Worm (Caenorhabditis elegans) whole organism, mixed stage, embryonic: ENCODE results near the gene dct-17.

ENCODE experiments used
- elt-1 ChIP-seq: sonication (generic microtip); optimal IDR thresholded peaks from 2 replicates; lab custom pipeline; 2017; ENCODE audit warnings: missing genetic modification characterization, mild to moderate bottlenecking, missing compliant biosample characterization, antibody characterized with exemption, moderate library complexity, borderline replicate concordance; ENCODE audit not compliant: insufficient read depth
- lin-13 ChIP-seq: fragments of 150-350 bp; optimal IDR thresholded peaks from 2 replicates; lab custom pipeline; 2014; ENCODE audit warnings: missing biosample characterization, missing genetic modification characterization
- lsy-2 ChIP-seq: fragments of 150-350 bp; optimal IDR thresholded peaks from 2 replicates; lab custom pipeline; 2014; ENCODE audit warnings: missing biosample characterization, missing genetic modification characterization
- mep-1 ChIP-seq: fragments of 150-350 bp; optimal IDR thresholded peaks from 2 replicates; lab custom pipeline; 2017; ENCODE audit warnings: missing biosample characterization, missing genetic modification reagents, missing genetic modification characterization, inconsistent platforms
- nhr-12 ChIP-seq: fragments of 150-350 bp; optimal IDR thresholded peaks from 2 replicates; lab custom pipeline; 2014; ENCODE audit warnings: missing biosample characterization, missing genetic modification characterization
- nhr-28 ChIP-seq: fragments of 150-350 bp; optimal IDR thresholded peaks from 2 replicates; lab custom pipeline; 2014; ENCODE audit warnings: missing biosample characterization, missing genetic modification characterization
- snpc-4 ChIP-seq: fragments of 150-350 bp; optimal IDR thresholded peaks from 2 replicates; lab custom pipeline; 2014; ENCODE audit warnings: missing biosample characterization, missing genetic modification characterization
- zip-8 ChIP-seq: fragments of 150-350 bp; optimal IDR thresholded peaks from 2 replicates; lab custom pipeline; 2014; ENCODE audit warnings: missing biosample characterization, missing genetic modification characterization
- ztf-11 ChIP-seq: fragments of 150-350 bp; optimal IDR thresholded peaks from 2 replicates; lab custom pipeline; 2014; ENCODE audit warnings: missing biosample characterization, missing genetic modification characterization

DNA sequence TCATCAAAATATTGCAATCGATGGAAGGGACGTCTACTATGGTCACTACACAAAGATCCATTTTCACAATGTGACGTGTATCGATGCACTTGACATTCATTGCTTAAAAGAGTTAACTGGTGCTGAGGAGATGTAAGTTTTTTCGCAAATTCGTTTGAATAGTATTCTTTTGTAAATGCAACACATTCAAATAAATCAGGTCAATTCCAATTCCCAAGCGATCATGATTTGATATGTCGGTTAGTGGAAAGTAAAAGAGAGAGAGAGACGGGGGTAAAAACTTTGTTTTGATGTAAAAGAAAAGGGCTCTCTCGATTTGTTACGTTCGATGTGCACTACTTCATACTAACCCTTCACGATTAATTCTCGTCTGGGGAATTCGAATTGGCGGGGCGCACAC lies 40.3 kb downstream of the dct-17 start:
- no peak for TF ChIP-seq nhr-12 (tag; lab: Kevin White, UChicago)
- TF ChIP-seq nhr-28 (tag; lab: Kevin White, UChicago): no peak
- no peak for TF ChIP-seq mep-1
- no peak for TF ChIP-seq zip-8 (tag; lab: Kevin White, UChicago)
- no peak for TF ChIP-seq ztf-11
- no peak for TF ChIP-seq lin-13
- no peak for TF ChIP-seq lsy-2
- no peak for TF ChIP-seq snpc-4 (tag; lab: Kevin White, UChicago)
- TF ChIP-seq elt-1: no peak
